Worm (Caenorhabditis elegans): ENCODE results near the gene lite-1.

The lite-1 gene

ce11 chrX:6255561-6255960 lies 25.0 kb upstream of the lite-1 start:
- TF ChIP-seq W03F9.2 (tag; optimal IDR thresholded peaks at IDR 0.05) (no peak), him-1 (tag; optimal IDR thresholded peaks at IDR 0.05) (no peak), dao-5 (tag; optimal IDR thresholded peaks at IDR 0.05) (peak; percentile 32)

- TF ChIP-seq W03F9.2 (tag; optimal IDR thresholded peaks at IDR 0.05) (no peak), him-1 (tag; optimal IDR thresholded peaks at IDR 0.05) (no peak), dao-5 (tag; optimal IDR thresholded peaks at IDR 0.05) (no peak)
These were observed 24.1 kb upstream of the lite-1 start for ce11 chrX:6254671-6255031.

DNA sequence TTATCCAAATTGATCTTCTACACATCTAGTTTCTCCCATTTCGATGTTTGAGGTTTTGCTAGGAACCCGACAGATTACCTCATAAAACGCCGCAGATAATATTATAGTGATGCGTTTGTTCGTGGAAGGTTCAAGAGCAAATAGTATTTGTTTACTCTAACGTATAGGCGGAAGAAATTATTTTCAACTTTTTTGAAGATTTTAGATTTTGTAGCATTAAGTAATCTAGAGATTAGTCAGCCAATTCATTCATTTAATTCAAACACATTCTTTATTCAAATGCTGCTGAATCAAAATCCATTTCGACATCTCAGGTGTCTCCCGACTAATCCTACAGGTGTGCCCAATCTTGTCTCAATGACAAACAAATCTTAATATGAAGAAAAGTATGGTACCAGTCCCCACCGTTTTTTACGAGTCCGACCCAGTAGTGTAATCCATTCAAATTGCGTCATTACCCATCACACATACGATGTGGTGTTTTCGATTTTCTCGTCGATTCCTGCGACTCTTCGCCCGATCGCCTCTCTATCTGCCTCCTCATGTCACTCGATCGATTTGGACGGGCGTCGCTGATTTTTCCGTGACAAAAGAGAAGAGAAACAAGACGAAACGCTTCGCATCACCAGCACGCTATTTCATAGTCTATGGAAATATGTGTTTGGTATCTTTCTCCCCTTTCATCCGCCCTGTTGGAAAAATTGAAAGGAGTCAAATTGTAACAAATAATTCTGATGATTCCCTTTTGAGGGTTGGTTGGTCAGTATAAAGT lies 23.5 kb upstream of the lite-1 start:
- TF ChIP-seq W03F9.2 (tag; optimal IDR thresholded peaks at IDR 0.05) (peak; percentile 30), dao-5 (tag; optimal IDR thresholded peaks at IDR 0.05) (no peak)

DNA sequence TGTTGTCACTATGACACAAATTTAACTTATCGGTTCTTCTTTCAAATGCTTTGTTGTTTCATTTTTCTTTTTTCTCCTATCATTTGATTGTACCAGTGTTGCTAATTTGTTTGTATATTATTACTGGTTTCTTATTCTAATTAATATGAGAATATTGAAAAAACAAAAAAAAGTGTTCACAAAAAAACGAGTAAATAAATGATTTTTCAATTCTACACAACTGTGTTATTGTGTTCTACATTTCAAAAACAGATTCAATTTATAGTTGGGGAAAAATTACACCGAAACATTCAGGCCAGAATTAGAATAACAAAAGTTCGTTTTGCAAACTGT lies 23.0 kb upstream of the lite-1 start:
- TF ChIP-seq him-1 (tag; optimal IDR thresholded peaks at IDR 0.05) (peak; percentile 5), dao-5 (tag; optimal IDR thresholded peaks at IDR 0.05) (no peak), W03F9.2 (tag; optimal IDR thresholded peaks at IDR 0.05) (no peak)

DNA sequence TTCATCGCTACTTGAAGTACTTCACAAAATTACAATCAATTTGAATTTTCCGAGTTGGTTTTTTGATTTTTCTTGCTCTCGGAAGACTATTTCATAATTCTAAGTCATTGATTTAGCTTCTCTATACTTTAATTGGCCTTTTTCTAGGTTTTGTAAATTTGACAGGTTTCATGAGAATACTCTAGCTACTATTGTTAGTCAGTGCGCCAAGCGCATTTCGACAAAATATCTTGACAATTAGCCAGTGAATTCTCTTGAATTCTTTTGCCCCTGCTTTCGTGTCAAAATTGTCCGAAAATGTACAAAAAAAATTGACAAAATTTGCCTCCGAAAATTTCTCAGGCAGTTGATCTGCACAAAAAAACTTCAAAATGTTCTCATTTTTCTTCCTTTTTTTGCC lies 22.6 kb upstream of the lite-1 start:
- TF ChIP-seq him-1 (tag; optimal IDR thresholded peaks at IDR 0.05): no peak

DNA sequence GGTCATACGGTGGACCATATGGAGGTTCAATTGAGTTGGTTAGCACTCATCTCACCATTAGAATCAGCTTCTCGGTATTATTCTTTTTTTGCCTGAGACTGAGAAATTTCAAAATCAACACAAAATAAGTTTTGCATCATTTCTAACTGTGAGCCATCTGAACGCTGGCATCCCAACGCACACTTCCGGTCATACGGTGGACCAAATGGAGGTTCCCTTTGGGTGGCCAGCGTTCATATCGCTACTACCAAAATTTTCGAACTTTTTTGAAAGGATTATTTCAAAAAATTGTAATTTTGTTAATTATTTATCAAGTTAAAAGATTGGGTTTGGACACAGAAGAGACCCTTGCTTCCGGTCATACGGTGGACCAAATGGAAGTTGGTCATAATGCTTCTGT lies 22.2 kb upstream of the lite-1 start:
- no peak for TF ChIP-seq dao-5 (tag; optimal IDR thresholded peaks at IDR 0.05)
- no peak for TF ChIP-seq W03F9.2 (tag; optimal IDR thresholded peaks at IDR 0.05)
- TF ChIP-seq him-1 (tag; optimal IDR thresholded peaks at IDR 0.05): no peak

- TF ChIP-seq W03F9.2 (tag; optimal IDR thresholded peaks at IDR 0.05): no peak
- TF ChIP-seq him-1 (tag; optimal IDR thresholded peaks at IDR 0.05): peak; percentile 45
These were observed 21.5 kb upstream of the lite-1 start for ce11 chrX:6251947-6252617.

- TF ChIP-seq W03F9.2 (tag; optimal IDR thresholded peaks at IDR 0.05): no peak
- no peak for TF ChIP-seq dao-5 (tag; optimal IDR thresholded peaks at IDR 0.05)
- no peak for TF ChIP-seq him-1 (tag; optimal IDR thresholded peaks at IDR 0.05)
These were observed 20.8 kb upstream of the lite-1 start for ce11 chrX:6251321-6251720.

- TF ChIP-seq dao-5 (tag; optimal IDR thresholded peaks at IDR 0.05) (no peak), him-1 (tag; optimal IDR thresholded peaks at IDR 0.05) (no peak), W03F9.2 (tag; optimal IDR thresholded peaks at IDR 0.05) (no peak)
These were observed 20.3 kb upstream of the lite-1 start for ce11 chrX:6250866-6251265.

DNA sequence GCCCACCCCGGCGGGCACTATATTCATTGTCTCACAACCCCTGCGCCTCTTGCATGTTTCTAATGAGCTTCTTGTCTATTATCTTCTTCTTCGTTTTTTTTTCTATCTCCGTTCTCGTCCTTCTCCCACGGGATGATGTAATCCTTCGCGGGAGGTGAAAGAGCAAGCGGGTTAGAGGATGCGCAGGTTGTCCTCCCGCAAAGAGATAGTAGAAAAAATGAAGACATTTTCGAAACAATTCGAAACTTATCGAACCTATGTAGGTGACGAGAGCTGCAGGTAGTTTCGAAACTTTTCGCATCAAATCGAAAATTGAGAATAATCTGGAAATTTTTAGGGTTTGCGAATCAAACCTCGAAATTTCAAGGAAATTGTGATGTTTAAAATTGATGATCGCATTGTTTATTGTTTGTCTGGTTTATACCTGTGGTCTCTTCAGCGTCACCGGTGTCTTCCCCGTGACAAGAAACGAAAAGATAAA lies 19.7 kb upstream of the lite-1 start:
- TF ChIP-seq him-1 (tag; optimal IDR thresholded peaks at IDR 0.05): no peak
- TF ChIP-seq W03F9.2 (tag; optimal IDR thresholded peaks at IDR 0.05): no peak
- TF ChIP-seq dao-5 (tag; optimal IDR thresholded peaks at IDR 0.05): no peak

DNA sequence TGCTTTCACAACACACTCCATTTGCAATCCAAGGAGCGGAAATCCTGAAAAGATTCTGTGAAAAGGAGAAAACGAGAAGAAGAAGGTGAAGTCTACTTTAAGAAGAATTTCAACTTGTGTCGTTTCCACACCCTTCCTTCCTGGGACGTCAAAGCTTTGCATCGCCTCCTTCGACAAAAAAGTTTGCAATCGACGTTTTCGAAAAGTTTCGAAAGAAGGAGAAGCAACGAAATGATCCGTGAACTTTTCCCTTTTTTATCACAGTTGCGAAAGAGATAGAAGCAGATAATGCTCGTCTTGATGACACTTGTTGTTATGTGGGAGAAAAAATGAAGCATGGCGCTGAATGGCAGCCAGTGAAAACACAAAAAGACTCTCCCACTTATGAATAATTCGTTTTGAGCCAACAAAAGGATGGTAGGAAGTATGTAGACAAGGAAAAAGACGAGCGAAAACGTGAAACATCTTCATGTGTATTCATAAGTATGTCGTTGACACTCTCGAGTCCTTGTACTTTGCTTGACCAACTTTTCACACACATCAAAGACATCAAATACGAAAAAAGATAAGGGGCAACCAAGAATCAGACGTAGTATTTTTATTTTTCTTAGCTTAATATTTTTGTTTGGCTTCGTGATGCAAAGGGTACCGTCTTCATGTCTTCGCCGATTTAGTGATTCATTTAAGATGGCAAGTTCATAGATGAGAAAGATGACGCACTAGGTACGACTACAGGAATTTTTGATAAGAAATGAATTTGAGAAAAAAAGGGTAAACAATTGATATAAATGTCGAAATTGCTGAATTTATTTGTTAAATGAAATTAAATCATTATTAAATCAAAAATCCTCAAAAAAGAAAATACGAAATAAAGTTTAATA lies 18.4 kb upstream of the lite-1 start:
- TF ChIP-seq him-1 (tag; optimal IDR thresholded peaks at IDR 0.05) (no peak), W03F9.2 (tag; optimal IDR thresholded peaks at IDR 0.05) (no peak), dao-5 (tag; optimal IDR thresholded peaks at IDR 0.05) (no peak)

DNA sequence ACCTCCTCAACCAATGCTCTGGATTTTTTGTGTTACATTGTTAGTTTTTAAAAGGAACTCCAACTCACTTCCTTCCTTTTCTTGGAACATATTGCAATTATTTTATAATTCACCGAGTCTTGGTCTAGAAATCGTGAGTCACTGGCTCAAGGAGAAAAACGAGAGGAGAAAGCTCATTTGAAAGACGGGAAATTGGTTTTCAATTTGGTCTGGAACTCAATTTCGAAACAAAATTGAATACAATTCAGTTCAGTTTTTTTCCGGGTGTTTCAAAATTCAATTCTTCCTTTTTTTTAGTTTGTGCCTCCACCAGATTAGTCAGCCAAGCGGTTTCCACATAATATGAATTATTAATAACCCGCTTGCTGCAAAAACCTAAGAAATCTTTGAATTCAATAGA lies 17.3 kb upstream of the lite-1 start:
- TF ChIP-seq W03F9.2 (tag; optimal IDR thresholded peaks at IDR 0.05) (no peak), dao-5 (tag; optimal IDR thresholded peaks at IDR 0.05) (no peak), him-1 (tag; optimal IDR thresholded peaks at IDR 0.05) (no peak)

- TF ChIP-seq dao-5 (tag; optimal IDR thresholded peaks at IDR 0.05) (no peak), W03F9.2 (tag; optimal IDR thresholded peaks at IDR 0.05) (no peak), him-1 (tag; optimal IDR thresholded peaks at IDR 0.05) (no peak)
These were observed 16.4 kb upstream of the lite-1 start for ce11 chrX:6247013-6247412.

DNA sequence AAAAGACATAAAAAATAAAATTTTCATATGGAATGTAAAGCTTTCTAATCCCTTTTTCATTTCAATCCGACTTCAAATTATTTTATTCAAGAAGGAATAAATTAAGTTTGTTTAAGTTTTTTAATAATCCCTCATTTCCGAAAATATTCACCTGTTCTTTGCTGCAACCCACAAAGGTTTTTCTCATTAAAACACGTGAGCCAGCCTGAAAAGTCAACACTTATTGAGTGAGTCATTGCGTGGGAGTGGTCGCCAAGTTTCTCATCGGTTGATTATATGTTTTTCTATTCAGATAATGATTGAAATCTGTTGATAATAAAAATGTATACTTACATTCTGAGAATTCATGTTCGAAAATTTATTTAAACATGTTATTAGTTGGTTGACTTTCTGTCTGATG lies 14.9 kb upstream of the lite-1 start:
- TF ChIP-seq W03F9.2 (tag; optimal IDR thresholded peaks at IDR 0.05) (no peak), him-1 (tag; optimal IDR thresholded peaks at IDR 0.05) (no peak), dao-5 (tag; optimal IDR thresholded peaks at IDR 0.05) (no peak)

All from whole organism, L4/young adult.